Worm (Caenorhabditis elegans): ENCODE results near the gene srh-293.
"Not testable (repeated sequence)": the region's sequence is repeated elsewhere in the genome, so short reads cannot be mapped to it uniquely, and the experiment has no call there.

The srh-293 gene

ce11 chrV:15900564-15900963 lies 34.6 kb downstream of the srh-293 start:
- no peak for TF ChIP-seq unc-62 (GFP tag; optimal IDR thresholded peaks at IDR 0.05)

DNA sequence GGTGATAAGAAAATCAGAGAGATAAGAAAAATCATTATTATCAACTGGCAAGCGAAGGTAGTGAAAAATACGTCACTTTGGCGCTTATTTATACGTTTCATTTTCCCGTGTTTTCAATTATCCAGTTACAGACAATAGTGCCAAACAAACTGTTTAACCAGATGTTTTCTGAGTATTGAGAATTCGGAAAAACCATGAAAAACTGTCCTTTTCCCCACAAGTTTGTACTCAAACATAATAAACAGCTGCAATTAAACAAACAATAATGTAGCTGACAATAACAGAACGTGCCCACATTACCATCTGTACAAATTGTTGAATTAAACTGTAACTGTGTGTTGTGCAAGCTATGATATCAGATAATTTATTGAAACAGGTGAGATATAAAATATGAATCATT lies 39.6 kb downstream of the srh-293 start, which contains the start of the genes F35E8.1 and F35E8.2:
Gene F35E8.1, minus strand, starts transcription at position 101 of the 400 bp plus-strand sequence.
Gene F35E8.2, plus strand, starts transcription at position 132 of the 400 bp plus-strand sequence.
- not testable (repeated sequence) for TF ChIP-seq unc-62 (GFP tag; optimal IDR thresholded peaks at IDR 0.05)

DNA sequence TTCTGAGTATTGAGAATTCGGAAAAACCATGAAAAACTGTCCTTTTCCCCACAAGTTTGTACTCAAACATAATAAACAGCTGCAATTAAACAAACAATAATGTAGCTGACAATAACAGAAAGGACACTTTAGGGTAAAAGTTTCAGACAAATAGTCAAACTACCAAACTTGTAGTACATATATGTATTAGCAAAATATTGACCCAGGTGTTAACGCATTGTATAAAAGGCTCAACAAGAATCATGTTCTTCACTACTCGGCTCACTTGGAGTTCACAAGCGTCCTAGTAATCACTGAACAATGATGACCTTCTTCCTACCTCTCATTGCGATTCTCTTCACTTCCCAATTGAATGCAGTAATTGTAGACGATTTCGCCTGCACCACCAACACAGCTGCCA lies 45.9 kb downstream of the srh-293 start, which contains the start of gene F35E8.6:
Gene F35E8.6, plus strand, starts transcription at position 301 of the 400 bp plus-strand sequence.
- no peak for TF ChIP-seq unc-62 (GFP tag; optimal IDR thresholded peaks at IDR 0.05)

- no peak for TF ChIP-seq unc-62 (GFP tag; optimal IDR thresholded peaks at IDR 0.05)
Observed at ce11 chrV:15912677-15913076, 46.7 kb downstream of the srh-293 start.

ce11 chrV:15913714-15914113 lies 47.8 kb downstream of the srh-293 start, which contains the start of gene F35E8.7:
TSS of gene F35E8.7 (plus strand) at chrV:15914014.
- no peak for TF ChIP-seq unc-62 (GFP tag; optimal IDR thresholded peaks at IDR 0.05)

ce11 chrV:15914774-15915173 lies 48.8 kb downstream of the srh-293 start:
- TF ChIP-seq unc-62 (GFP tag; optimal IDR thresholded peaks at IDR 0.05), result no peak

DNA sequence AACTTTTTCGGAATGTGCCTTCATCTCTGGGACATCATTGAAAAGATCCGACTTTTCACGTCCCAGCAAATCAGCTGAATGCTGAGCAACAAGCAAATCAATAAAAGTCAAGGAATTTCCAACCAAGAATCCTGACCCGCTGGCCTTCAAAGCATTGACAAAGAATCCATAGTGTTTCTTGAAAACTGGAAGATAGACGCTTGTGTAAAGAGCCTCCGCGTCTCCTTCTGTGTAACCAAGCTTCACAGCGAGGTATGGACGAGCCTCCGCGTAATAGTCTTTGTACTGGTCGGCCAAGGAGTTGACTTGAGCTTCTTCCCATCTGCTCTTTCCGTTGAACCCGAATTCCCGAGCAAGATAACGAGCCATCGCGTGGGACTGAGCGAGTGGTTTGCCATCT lies 49.4 kb downstream of the srh-293 start:
- TF ChIP-seq unc-62 (GFP tag; optimal IDR thresholded peaks at IDR 0.05), result no peak

DNA sequence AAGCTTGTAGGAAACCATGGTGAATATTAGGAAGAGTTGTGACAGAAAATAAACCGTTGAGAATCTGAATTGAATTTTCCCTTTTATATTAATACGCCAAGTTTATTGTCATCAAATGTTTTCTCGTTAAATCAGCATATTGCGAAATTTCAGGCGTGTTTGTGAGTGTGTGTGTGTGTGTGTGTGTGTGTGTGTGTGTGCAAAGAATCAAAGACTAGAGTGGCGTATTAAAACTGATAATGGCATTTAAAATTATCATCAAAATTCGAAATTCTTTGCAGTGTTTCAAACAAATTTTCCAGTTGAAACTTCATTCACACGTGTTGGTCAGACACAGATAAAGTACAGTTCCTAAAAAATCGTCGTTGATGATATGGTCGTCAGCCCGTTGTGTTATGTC lies 50.0 kb downstream of the srh-293 start, which contains the start of gene gst-38:
Gene gst-38, minus strand, starts transcription at position 152 of the 400 bp plus-strand sequence.
- TF ChIP-seq unc-62 (GFP tag; optimal IDR thresholded peaks at IDR 0.05), result no peak

All from whole organism, dauer.